Fruit fly (Drosophila melanogaster): ENCODE data around the gene Girdin.
A peak's percentile ranks its signal among the peaks of the same experiment; 100 is the strongest.

dm6 chr3L:3159309-3160194, 19.2 kb upstream of the Girdin start, which contains the start of the genes ND-30 and CG15812:
- no peak for TF ChIP-seq lola (GFP tag; optimal IDR thresholded peaks at IDR 0.05)
- no peak for TF ChIP-seq Vsx2 (GFP tag; optimal IDR thresholded peaks at IDR 0.05; ENCODE audit: partially characterized antibody)
- TF ChIP-seq sage (GFP tag; optimal IDR thresholded peaks at IDR 0.05) = no peak
- TF ChIP-seq woc (GFP tag; optimal IDR thresholded peaks at IDR 0.05) = no peak
- TF ChIP-seq foxo (GFP tag; optimal IDR thresholded peaks at IDR 0.05) = peak in 1 of 2 experiments; percentile 21
- TF ChIP-seq psq (GFP tag; optimal IDR thresholded peaks at IDR 0.05) = peak; percentile 22
- TF ChIP-seq HLH106 (tag; optimal IDR thresholded peaks at IDR 0.05) = no peak
- no peak for TF ChIP-seq CrebA (GFP tag; optimal IDR thresholded peaks at IDR 0.05; ENCODE audit: borderline replicate concordance)
